Worm (Caenorhabditis elegans) whole organism, mixed stage, embryonic: Measurements from ENCODE around the gene nhr-88.
"Not testable (repeated sequence)": the region's sequence is repeated elsewhere in the genome, so short reads cannot be mapped to it uniquely, and the experiment has no call there.

Experiments used
- M03D4.4 ChIP-seq: sonication (generic microtip); optimal IDR thresholded peaks from 2 replicates; lab custom pipeline; 2017; ENCODE audit warnings: mild to moderate bottlenecking, missing genetic modification characterization, missing compliant biosample characterization
- bed-3 ChIP-seq: fragments of 200-800 bp; sonication (Bioruptor generic); optimal IDR thresholded peaks from 3 replicates; lab custom pipeline; 2018; ENCODE audit warnings: mild to moderate bottlenecking, missing genetic modification characterization, moderate library complexity, missing compliant biosample characterization
- blmp-1 ChIP-seq: fragments of 150-350 bp; optimal IDR thresholded peaks from 2 replicates; lab custom pipeline; 2014; ENCODE audit warnings: missing biosample characterization, missing genetic modification characterization
- ceh-43 ChIP-seq: fragments of 200-800 bp; sonication (Bioruptor generic); optimal IDR thresholded peaks from 2 replicates; lab custom pipeline; 2018; ENCODE audit warnings: mild to moderate bottlenecking, missing genetic modification characterization, moderate library complexity, missing compliant biosample characterization
- ceh-83 ChIP-seq: fragments of 200-800 bp; sonication (Bioruptor generic); optimal IDR thresholded peaks from 2 replicates; lab custom pipeline; 2018; ENCODE audit warnings: mild to moderate bottlenecking, missing genetic modification characterization, missing compliant biosample characterization
- ces-1 ChIP-seq: fragments of 150-350 bp; optimal IDR thresholded peaks from 2 replicates; lab custom pipeline; 2014; ENCODE audit warnings: missing biosample characterization, missing genetic modification reagents, missing genetic modification characterization
- cnd-1 ChIP-seq: fragments of 200-800 bp; sonication (Bioruptor generic); optimal IDR thresholded peaks from 2 replicates; lab custom pipeline; 2018; ENCODE audit warnings: mild to moderate bottlenecking, missing genetic modification characterization, missing compliant biosample characterization
- drap-1 ChIP-seq: fragments of 200-800 bp; sonication (Bioruptor generic); optimal IDR thresholded peaks from 3 replicates; lab custom pipeline; 2018; ENCODE audit warnings: mild to moderate bottlenecking, missing genetic modification characterization, missing compliant biosample characterization
- elt-1 ChIP-seq: sonication (generic microtip); optimal IDR thresholded peaks from 2 replicates; lab custom pipeline; 2017; ENCODE audit warnings: missing genetic modification characterization, mild to moderate bottlenecking, missing compliant biosample characterization, antibody characterized with exemption, moderate library complexity, borderline replicate concordance; ENCODE audit not compliant: insufficient read depth
- elt-3 ChIP-seq: fragments of 150-350 bp; optimal IDR thresholded peaks from 2 replicates; lab custom pipeline; 2014; ENCODE audit warnings: missing biosample characterization, missing genetic modification characterization
- ham-2 ChIP-seq: fragments of 200-800 bp; sonication (Bioruptor generic); optimal IDR thresholded peaks from 2 replicates; lab custom pipeline; 2018; ENCODE audit warnings: mild to moderate bottlenecking, missing genetic modification characterization, missing compliant biosample characterization
- hlh-1 ChIP-seq: fragments of 150-350 bp; optimal IDR thresholded peaks from 2 replicates; lab custom pipeline; 2014; ENCODE audit warnings: missing biosample characterization, missing genetic modification reagents, missing genetic modification characterization
- lin-13 ChIP-seq: fragments of 150-350 bp; optimal IDR thresholded peaks from 2 replicates; lab custom pipeline; 2014; ENCODE audit warnings: missing biosample characterization, missing genetic modification characterization
- lin-32 ChIP-seq: fragments of 200-800 bp; sonication (Bioruptor generic); optimal IDR thresholded peaks from 2 replicates; lab custom pipeline; 2018; ENCODE audit warnings: mild to moderate bottlenecking, missing genetic modification characterization, missing compliant biosample characterization
- lsy-2 ChIP-seq: fragments of 150-350 bp; optimal IDR thresholded peaks from 2 replicates; lab custom pipeline; 2014; ENCODE audit warnings: missing biosample characterization, missing genetic modification characterization
- mab-5 ChIP-seq: fragments of 150-350 bp; optimal IDR thresholded peaks from 2 replicates; lab custom pipeline; 2014; ENCODE audit warnings: missing biosample characterization, missing genetic modification characterization
- mep-1 ChIP-seq: fragments of 150-350 bp; optimal IDR thresholded peaks from 2 replicates; lab custom pipeline; 2017; ENCODE audit warnings: missing biosample characterization, missing genetic modification reagents, missing genetic modification characterization, inconsistent platforms
- mls-2 ChIP-seq: sonication (generic microtip); optimal IDR thresholded peaks from 2 replicates; lab custom pipeline; 2016; ENCODE audit warnings: mild to moderate bottlenecking, missing genetic modification characterization, moderate library complexity, missing compliant biosample characterization
- nhr-12 ChIP-seq: fragments of 150-350 bp; optimal IDR thresholded peaks from 2 replicates; lab custom pipeline; 2014; ENCODE audit warnings: missing biosample characterization, missing genetic modification characterization
- nhr-2 ChIP-seq: fragments of 150-350 bp; optimal IDR thresholded peaks from 2 replicates; lab custom pipeline; 2014; ENCODE audit warnings: missing biosample characterization, missing genetic modification characterization
- nhr-237 ChIP-seq: fragments of 150-350 bp; optimal IDR thresholded peaks from 2 replicates; lab custom pipeline; 2014; ENCODE audit warnings: missing biosample characterization, missing genetic modification characterization
- nhr-76 ChIP-seq: sonication (generic microtip); optimal IDR thresholded peaks from 2 replicates; lab custom pipeline; 2017; ENCODE audit warnings: missing biosample characterization, missing genetic modification characterization
- pha-4 ChIP-seq: fragments of 150-350 bp; optimal IDR thresholded peaks from 2 replicates; lab custom pipeline; 2018; ENCODE audit warnings: missing biosample characterization, missing genetic modification reagents, missing genetic modification characterization
- sem-2 ChIP-seq: fragments of 200-800 bp; sonication (Bioruptor generic); optimal IDR thresholded peaks from 2 replicates; lab custom pipeline; 2018; ENCODE audit warnings: mild to moderate bottlenecking, missing genetic modification characterization, missing compliant biosample characterization
- snpc-4 ChIP-seq: fragments of 150-350 bp; optimal IDR thresholded peaks from 2 replicates; lab custom pipeline; 2014; ENCODE audit warnings: missing biosample characterization, missing genetic modification characterization
- sptf-1 ChIP-seq: sonication (generic microtip); optimal IDR thresholded peaks from 2 replicates; lab custom pipeline; 2017; ENCODE audit warnings: mild to moderate bottlenecking, missing genetic modification characterization, moderate library complexity, missing compliant biosample characterization
- tbx-8 ChIP-seq: fragments of 200-800 bp; sonication (Bioruptor generic); optimal IDR thresholded peaks from 2 replicates; lab custom pipeline; 2018; ENCODE audit warnings: mild to moderate bottlenecking, missing genetic modification characterization, moderate library complexity, missing compliant biosample characterization
- unc-39 ChIP-seq: fragments of 150-350 bp; optimal IDR thresholded peaks from 2 replicates; lab custom pipeline; 2014; ENCODE audit warnings: missing biosample characterization, missing genetic modification characterization
- unc-62 ChIP-seq: fragments of 150-350 bp; optimal IDR thresholded peaks from 2 replicates; lab custom pipeline; 2014; ENCODE audit warnings: missing biosample characterization, missing genetic modification reagents, missing genetic modification characterization
- zip-8 ChIP-seq: fragments of 150-350 bp; optimal IDR thresholded peaks from 2 replicates; lab custom pipeline; 2014; ENCODE audit warnings: missing biosample characterization, missing genetic modification characterization
- ztf-11 ChIP-seq: fragments of 150-350 bp; optimal IDR thresholded peaks from 2 replicates; lab custom pipeline; 2014; ENCODE audit warnings: missing biosample characterization, missing genetic modification characterization

nhr-88 gene

ce11 chrII:3023381-3023935 is 47.0 kb downstream of the nhr-88 start, which contains the start of gene clec-2:
TSS of gene clec-2 (minus strand) at chrII:3023431.
- TF ChIP-seq unc-62 (no peak), cnd-1 (tag; lab: Kevin White, UChicago) (no peak), ceh-43 (GFP tag; lab: Kevin White, UChicago) (no peak), sptf-1 (no peak), zip-8 (tag; lab: Kevin White, UChicago) (no peak), elt-3 (no peak), nhr-2 (tag; lab: Kevin White, UChicago) (no peak), ceh-83 (GFP tag; lab: Kevin White, UChicago) (no peak), lsy-2 (no peak), M03D4.4 (tag; lab: Kevin White, UChicago) (no peak), lin-32 (GFP tag; lab: Kevin White, UChicago) (no peak), nhr-237 (tag; lab: Kevin White, UChicago) (no peak), mls-2 (tag; lab: Kevin White, UChicago) (no peak), hlh-1 (no peak), mab-5 (tag; lab: Kevin White, UChicago) (no peak), ham-2 (GFP tag; lab: Kevin White, UChicago) (no peak), nhr-12 (tag; lab: Kevin White, UChicago) (no peak), nhr-76 (tag; lab: Kevin White, UChicago) (no peak), unc-39 (tag; lab: Kevin White, UChicago) (no peak)

DNA sequence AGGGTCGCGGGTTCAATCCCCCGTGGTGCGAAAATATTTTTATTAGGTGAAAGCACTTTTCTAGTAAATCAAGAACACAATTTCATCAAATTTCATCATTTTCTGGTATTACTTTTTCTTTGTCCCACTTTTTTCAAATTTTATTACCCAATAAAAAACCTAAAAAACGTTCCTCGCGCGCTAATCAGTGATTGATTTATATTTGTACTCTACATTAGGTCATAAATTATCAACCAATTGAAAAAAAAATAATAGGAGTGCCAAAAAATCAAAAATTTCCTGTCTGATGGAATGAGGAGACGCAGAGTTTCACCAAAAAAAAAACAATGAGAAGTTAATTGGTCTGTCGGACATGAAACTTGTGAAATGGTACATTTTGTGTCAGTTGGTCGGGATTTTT is 48.2 kb downstream of the nhr-88 start:
- no peak for TF ChIP-seq sem-2 (GFP tag; lab: Kevin White, UChicago)
- TF ChIP-seq tbx-8, result no peak
- TF ChIP-seq nhr-2 (tag; lab: Kevin White, UChicago), result no peak
- no peak for TF ChIP-seq ztf-11 (tag; lab: Kevin White, UChicago)
- no peak for TF ChIP-seq mep-1 (tag; lab: Kevin White, UChicago)
- no peak for TF ChIP-seq snpc-4 (tag; lab: Kevin White, UChicago)
- no peak for TF ChIP-seq zip-8 (tag; lab: Kevin White, UChicago)
- no peak for TF ChIP-seq ceh-83 (GFP tag; lab: Kevin White, UChicago)
- no peak for TF ChIP-seq lin-13 (tag; lab: Kevin White, UChicago)
- no peak for TF ChIP-seq ces-1 (GFP tag; lab: Kevin White, UChicago)
- no peak for TF ChIP-seq ceh-43 (GFP tag; lab: Kevin White, UChicago)
- TF ChIP-seq, all 35 proteins: peak for 0

DNA sequence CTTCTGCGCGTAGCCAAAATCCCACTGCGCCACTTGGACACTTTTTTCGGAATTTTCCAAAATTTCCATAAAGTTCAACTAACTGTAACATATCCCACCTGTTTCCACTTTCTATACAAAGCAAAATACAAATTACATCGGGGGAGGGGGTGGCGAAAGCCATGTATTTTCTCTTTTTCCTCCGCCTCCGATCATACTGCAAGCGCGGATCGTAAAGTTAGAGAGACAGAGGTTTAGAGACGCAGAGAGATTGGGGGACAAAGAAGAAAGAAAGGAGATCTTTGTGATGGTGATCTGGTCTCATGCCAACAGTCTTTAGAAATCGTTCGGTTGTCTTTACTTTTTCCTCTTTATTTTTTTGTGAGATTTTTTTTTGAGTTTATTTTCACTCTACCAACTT is 51.8 kb downstream of the nhr-88 start:
- TF ChIP-seq mep-1 (tag; lab: Kevin White, UChicago), result no peak
- peak; percentile 43 for TF ChIP-seq ham-2 (GFP tag; lab: Kevin White, UChicago)
- peak; percentile 23 for TF ChIP-seq blmp-1 (tag; lab: Kevin White, UChicago)

- no peak for TF ChIP-seq M03D4.4 (tag; lab: Kevin White, UChicago)
- TF ChIP-seq elt-1, result no peak
- no peak for TF ChIP-seq tbx-8
- no peak for TF ChIP-seq drap-1 (GFP tag; lab: Kevin White, UChicago)
- TF ChIP-seq bed-3 (GFP tag; lab: Kevin White, UChicago), result no peak
- TF ChIP-seq blmp-1 (tag; lab: Kevin White, UChicago), result peak; percentile 31
- TF ChIP-seq cnd-1 (tag; lab: Kevin White, UChicago), result no peak
These were observed 54.0 kb downstream of the nhr-88 start for ce11 chrII:3030416-3030815.

DNA sequence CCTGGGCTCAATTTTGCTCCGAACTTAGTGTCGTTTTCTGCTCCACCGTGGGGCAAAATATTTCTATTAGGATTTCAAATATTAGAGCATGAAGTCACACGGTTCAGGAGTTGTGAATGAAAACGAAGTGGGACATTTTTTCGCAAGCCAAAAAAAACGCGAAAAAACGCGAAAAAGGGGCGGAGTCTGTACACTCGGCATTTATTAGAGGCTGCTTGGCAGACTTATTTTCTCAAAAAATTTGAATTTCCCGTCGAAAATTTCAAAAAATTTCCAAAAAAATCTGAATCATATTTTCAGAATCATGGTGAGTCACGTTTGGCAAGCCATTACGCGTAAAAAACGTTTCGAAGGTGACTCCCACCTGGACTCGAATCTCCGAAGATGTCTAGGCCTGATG is 56.0 kb downstream of the nhr-88 start, which contains the start of gene B0454.6:
Gene B0454.6, plus strand, starts transcription at position 301 of the 400 bp plus-strand sequence.
- TF ChIP-seq bed-3 (GFP tag; lab: Kevin White, UChicago); snpc-4 (tag; lab: Kevin White, UChicago); hlh-1: not testable (repeated sequence)

ce11 chrII:3034914-3035313 is 58.5 kb downstream of the nhr-88 start:
- TF ChIP-seq pha-4 (tag; lab: Kevin White, UChicago) (no peak), M03D4.4 (tag; lab: Kevin White, UChicago) (no peak), cnd-1 (tag; lab: Kevin White, UChicago) (no peak), blmp-1 (tag; lab: Kevin White, UChicago) (no peak), zip-8 (tag; lab: Kevin White, UChicago) (no peak), nhr-12 (tag; lab: Kevin White, UChicago) (no peak), ceh-83 (GFP tag; lab: Kevin White, UChicago) (no peak)
